Fruit fly (Drosophila melanogaster) whole organism, embryonic: ENCODE data around the gene Mf.

Experiments
- Antp ChIP-seq: fragments of 200-800 bp; sonication (Bioruptor generic); optimal IDR thresholded peaks from 3 replicates; lab custom pipeline; 2016; ENCODE audit warnings: missing biosample characterization, missing genetic modification characterization
- Asciz ChIP-seq: fragments of 200-800 bp; sonication (Bioruptor generic); optimal IDR thresholded peaks from 2 replicates; lab custom pipeline; 2017; ENCODE audit warnings: missing biosample characterization, mild to moderate bottlenecking, missing genetic modification characterization, missing genetic modification reagents
- Bteb2 ChIP-seq: fragments of 200-800 bp; sonication (Bioruptor generic); optimal IDR thresholded peaks from 2 replicates; lab custom pipeline; 2016; ENCODE audit warnings: missing biosample characterization, missing genetic modification characterization
- CG10267 ChIP-seq: fragments of 200-800 bp; sonication (Bioruptor generic); optimal IDR thresholded peaks from 2 replicates; lab custom pipeline; 2018; ENCODE audit warnings: missing biosample characterization, mild to moderate bottlenecking, missing genetic modification characterization, moderate library complexity
- CG11504 ChIP-seq: fragments of 200-800 bp; sonication (Bioruptor generic); optimal IDR thresholded peaks from 3 replicates; lab custom pipeline; 2019; ENCODE audit warnings: missing biosample characterization, mild to moderate bottlenecking, missing genetic modification characterization, moderate library complexity
- CG12104 ChIP-seq: fragments of 200-800 bp; sonication (Bioruptor generic); optimal IDR thresholded peaks from 3 replicates; lab custom pipeline; 2016; ENCODE audit warnings: missing biosample characterization, missing genetic modification characterization
- CG13624 ChIP-seq: fragments of 200-800 bp; sonication (Bioruptor generic); optimal IDR thresholded peaks from 2 replicates; lab custom pipeline; 2016; ENCODE audit warnings: missing biosample characterization, missing genetic modification characterization
- CG15011 ChIP-seq: fragments of 200-800 bp; sonication (Bioruptor generic); optimal IDR thresholded peaks from 3 replicates; lab custom pipeline; 2018; ENCODE audit warnings: missing biosample characterization, mild to moderate bottlenecking, missing genetic modification characterization
- CG17829 ChIP-seq: fragments of 200-800 bp; optimal IDR thresholded peaks from 2 replicates; lab custom pipeline; 2019; ENCODE audit warnings: missing biosample characterization, mild to moderate bottlenecking, missing genetic modification characterization, moderate library complexity
- CG2116 ChIP-seq: fragments of 200-800 bp; sonication (Bioruptor generic); optimal IDR thresholded peaks from 3 replicates; lab custom pipeline; 2018; ENCODE audit warnings: missing biosample characterization, mild to moderate bottlenecking, missing genetic modification characterization
- CG30403 ChIP-seq: fragments of 200-800 bp; sonication (Bioruptor generic); optimal IDR thresholded peaks from 3 replicates; lab custom pipeline; 2016; ENCODE audit warnings: missing biosample characterization, missing genetic modification characterization
- CG34224 ChIP-seq: fragments of 200-800 bp; sonication (Bioruptor generic); IDR thresholded peaks from 3 replicates; pipeline ENCODE4 v1.3.6; 2022; ENCODE audit warnings: missing biosample characterization, missing genetic modification characterization; ENCODE audit not compliant: partially characterized antibody
- CG34376 ChIP-seq: fragments of 200-800 bp; sonication (Bioruptor generic); optimal IDR thresholded peaks from 2 replicates; lab custom pipeline; 2018; ENCODE audit warnings: missing biosample characterization, mild to moderate bottlenecking, missing genetic modification characterization
- CG42726 ChIP-seq: fragments of 200-800 bp; sonication (Bioruptor generic); IDR thresholded peaks from 2 replicates; pipeline ENCODE4 v1.3.6; 2022; ENCODE audit warnings: missing biosample characterization, missing genetic modification characterization; ENCODE audit not compliant: partially characterized antibody
- CG7357 ChIP-seq: fragments of 200-800 bp; sonication (Bioruptor generic); IDR thresholded peaks from 3 replicates; pipeline ENCODE4 v1.3.6; 2022; ENCODE audit warnings: missing biosample characterization, missing genetic modification characterization
- CG7963 ChIP-seq: fragments of 200-800 bp; sonication (Bioruptor generic); IDR thresholded peaks from 3 replicates; pipeline ENCODE4 v1.3.6; 2022; ENCODE audit warnings: missing biosample characterization, missing genetic modification characterization; ENCODE audit not compliant: partially characterized antibody
- CG8388 ChIP-seq: fragments of 200-800 bp; sonication (Bioruptor generic); optimal IDR thresholded peaks from 2 replicates; lab custom pipeline; 2019; ENCODE audit warnings: missing biosample characterization, mild to moderate bottlenecking, missing genetic modification characterization, moderate library complexity
- CG9609 ChIP-seq: fragments of 200-800 bp; sonication (Bioruptor generic); optimal IDR thresholded peaks from 3 replicates; lab custom pipeline; 2016; ENCODE audit warnings: missing biosample characterization, missing genetic modification characterization
- CG9817 ChIP-seq: fragments of 200-800 bp; sonication (Bioruptor generic); optimal IDR thresholded peaks from 2 replicates; lab custom pipeline; 2018; ENCODE audit warnings: missing biosample characterization, mild to moderate bottlenecking, missing genetic modification characterization, moderate library complexity
- CG9876 ChIP-seq: fragments of 200-800 bp; sonication (Bioruptor generic); optimal IDR thresholded peaks from 2 replicates; lab custom pipeline; 2016; ENCODE audit warnings: missing biosample characterization, missing genetic modification characterization
- CG9932 ChIP-seq: fragments of 200-800 bp; sonication (Bioruptor generic); IDR thresholded peaks from 2 replicates; pipeline ENCODE4 v1.3.6; 2022; ENCODE audit warnings: missing biosample characterization, missing genetic modification characterization
- CHES-1-like ChIP-seq: fragments of 200-800 bp; sonication (Bioruptor generic); optimal IDR thresholded peaks from 2 replicates; lab custom pipeline; 2016; ENCODE audit warnings: missing biosample characterization, missing genetic modification characterization
- Deaf1 ChIP-seq: fragments of 200-800 bp; optimal IDR thresholded peaks from 3 replicates; lab custom pipeline; 2019; ENCODE audit warnings: missing biosample characterization, mild to moderate bottlenecking, missing genetic modification characterization, moderate library complexity
- Dfd ChIP-seq, 2 experiments: fragments of >200 bp; optimal IDR thresholded peaks; 2 replicates each; lab custom pipeline; 2017; ENCODE audit warnings: missing biosample characterization in 2 of 2, missing genetic modification characterization in 2 of 2
- Dll ChIP-seq: fragments of 200-800 bp; sonication (Bioruptor generic); IDR thresholded peaks from 4 replicates; pipeline ENCODE4 v1.3.6; 2022; ENCODE audit warnings: missing biosample characterization, missing genetic modification characterization; ENCODE audit not compliant: partially characterized antibody
- HLH4C ChIP-seq: fragments of 200-800 bp; sonication (Bioruptor generic); IDR thresholded peaks from 3 replicates; pipeline ENCODE4 v1.3.6; 2022; ENCODE audit warnings: missing biosample characterization, missing genetic modification characterization; ENCODE audit not compliant: partially characterized antibody
- HLHmδ ChIP-seq: fragments of 200-800 bp; sonication (Bioruptor generic); optimal IDR thresholded peaks from 2 replicates; lab custom pipeline; 2018; ENCODE audit warnings: missing biosample characterization, mild to moderate bottlenecking, missing genetic modification characterization, moderate library complexity
- Mad ChIP-seq: fragments of 200-800 bp; sonication (Bioruptor generic); optimal IDR thresholded peaks from 2 replicates; lab custom pipeline; 2016; ENCODE audit warnings: missing biosample characterization, missing genetic modification characterization
- Pdp1 ChIP-seq, 2 experiments: fragments of 200-800 bp; sonication (Bioruptor generic); optimal IDR thresholded peaks; 3 replicates each; lab custom pipeline; 2016; ENCODE audit warnings: missing biosample characterization in 2 of 2, missing genetic modification characterization in 2 of 2, mild to moderate bottlenecking in 1 of 2, moderate library complexity in 1 of 2
- Ptx1 ChIP-seq: fragments of 200-800 bp; sonication (Bioruptor generic); IDR thresholded peaks from 2 replicates; pipeline ENCODE4 v1.3.6; 2022; ENCODE audit warnings: missing biosample characterization, missing genetic modification characterization
- Rfx ChIP-seq: fragments of 200-800 bp; sonication (Bioruptor generic); IDR thresholded peaks from 2 replicates; pipeline ENCODE4 v1.3.6; 2022; ENCODE audit warnings: missing biosample characterization, missing genetic modification characterization
- Sin3A ChIP-seq: fragments of >200 bp; optimal IDR thresholded peaks from 2 replicates; lab custom pipeline; 2018
- Sry-β ChIP-seq: fragments of 200-800 bp; sonication (Bioruptor generic); optimal IDR thresholded peaks from 2 replicates; lab custom pipeline; 2018; ENCODE audit warnings: missing biosample characterization, mild to moderate bottlenecking, missing genetic modification characterization, moderate library complexity
- TFAM ChIP-seq: fragments of 200-800 bp; sonication (Bioruptor generic); optimal IDR thresholded peaks from 2 replicates; lab custom pipeline; 2017; ENCODE audit warnings: missing biosample characterization, missing genetic modification characterization, inconsistent platforms
- Xrp1 ChIP-seq: fragments of 200-800 bp; sonication (Bioruptor generic); IDR thresholded peaks from 2 replicates; pipeline ENCODE4 v1.3.6; 2022; ENCODE audit warnings: missing biosample characterization, missing genetic modification characterization
- bbx ChIP-seq: fragments of 200-800 bp; sonication (Bioruptor generic); IDR thresholded peaks from 2 replicates; pipeline ENCODE4 v1.3.6; 2022; ENCODE audit warnings: missing biosample characterization, missing genetic modification characterization; ENCODE audit not compliant: partially characterized antibody
- bigmax ChIP-seq: fragments of 200-800 bp; sonication (Bioruptor generic); optimal IDR thresholded peaks from 2 replicates; lab custom pipeline; 2018; ENCODE audit warnings: missing biosample characterization, mild to moderate bottlenecking, missing genetic modification characterization
- crol ChIP-seq: fragments of 200-800 bp; sonication (Bioruptor generic); IDR thresholded peaks from 2 replicates; pipeline ENCODE4 v1.3.6; 2022; ENCODE audit warnings: missing biosample characterization, missing genetic modification characterization
- da ChIP-seq: fragments of 200-800 bp; sonication (Bioruptor generic); optimal IDR thresholded peaks from 2 replicates; lab custom pipeline; 2016; ENCODE audit warnings: missing biosample characterization, missing genetic modification characterization
- dm ChIP-seq: fragments of 200-800 bp; sonication (Bioruptor generic); optimal IDR thresholded peaks from 3 replicates; lab custom pipeline; 2016; ENCODE audit warnings: missing biosample characterization, missing genetic modification characterization
- hbn ChIP-seq: fragments of 200-800 bp; sonication (Bioruptor generic); IDR thresholded peaks from 2 replicates; pipeline ENCODE4 v1.3.6; 2022; ENCODE audit warnings: missing biosample characterization, missing genetic modification characterization; ENCODE audit not compliant: partially characterized antibody
- lbe ChIP-seq: fragments of 200-800 bp; sonication (Bioruptor generic); optimal IDR thresholded peaks from 2 replicates; lab custom pipeline; 2016; ENCODE audit warnings: missing biosample characterization, mild to moderate bottlenecking, missing genetic modification characterization
- mld ChIP-seq: fragments of 200-800 bp; sonication (Bioruptor generic); IDR thresholded peaks from 3 replicates; pipeline ENCODE4 v1.3.6; 2022; ENCODE audit warnings: missing biosample characterization, missing genetic modification characterization; ENCODE audit not compliant: partially characterized antibody
- p53 ChIP-seq: fragments of 200-800 bp; sonication (Bioruptor generic); optimal IDR thresholded peaks from 2 replicates; lab custom pipeline; 2016; ENCODE audit warnings: missing biosample characterization, missing genetic modification characterization
- pho ChIP-seq: fragments of 200-800 bp; sonication (Bioruptor generic); optimal IDR thresholded peaks from 2 replicates; lab custom pipeline; 2016; ENCODE audit warnings: missing biosample characterization, missing genetic modification characterization
- stwl ChIP-seq: fragments of 200-800 bp; sonication (Bioruptor generic); optimal IDR thresholded peaks from 3 replicates; lab custom pipeline; 2018; ENCODE audit warnings: missing biosample characterization, mild to moderate bottlenecking, missing genetic modification characterization, moderate library complexity
- tna ChIP-seq: fragments of 200-800 bp; sonication (Bioruptor generic); IDR thresholded peaks from 2 replicates; pipeline ENCODE4 v1.3.6; 2022; ENCODE audit warnings: missing biosample characterization, missing genetic modification characterization; ENCODE audit not compliant: partially characterized antibody
- trh ChIP-seq: fragments of 200-800 bp; sonication (Bioruptor generic); optimal IDR thresholded peaks from 2 replicates; lab custom pipeline; 2016; ENCODE audit warnings: missing biosample characterization, missing genetic modification characterization
- tx ChIP-seq: fragments of 200-800 bp; sonication (Bioruptor generic); optimal IDR thresholded peaks from 2 replicates; lab custom pipeline; 2016; ENCODE audit warnings: missing biosample characterization, missing genetic modification characterization
- zen ChIP-seq: fragments of 200-800 bp; sonication (Bioruptor generic); optimal IDR thresholded peaks from 3 replicates; lab custom pipeline; 2018; ENCODE audit warnings: missing biosample characterization, mild to moderate bottlenecking, missing genetic modification characterization, moderate library complexity

The Mf gene

dm6 chr3R:15225279-15225730, 44.0 kb upstream of the Mf start, which contains the start of the genes CG31344 and Caf1-55 (continued):
- TF ChIP-seq CG15011 (GFP tag; lab: Kevin White, UChicago) (no peak), CG34376 (GFP tag; lab: Kevin White, UChicago) (no peak), bigmax (GFP tag; lab: Kevin White, UChicago) (no peak), Pdp1 (GFP tag; optimal IDR thresholded peaks at IDR 0.05; lab: Kevin White, UChicago) (peak in 1 of 2 experiments; percentile 60), Dfd (GFP tag; optimal IDR thresholded peaks at IDR 0.05; lab: Kevin White, UChicago) (no peak), CG10267 (tag; lab: Kevin White, UChicago) (peak; percentile 37), HLH4C (GFP tag; lab: Robert Waterston, UW) (peak; percentile 89), bbx (GFP tag; lab: Robert Waterston, UW) (peak; percentile 84), p53 (GFP tag; lab: Kevin White, UChicago) (no peak), mld (no peak), Deaf1 (tag; lab: Kevin White, UChicago) (no peak), tna (GFP tag; lab: Robert Waterston, UW) (peak; percentile 44; the same call in 1 of the 2 replicates), CG7963 (GFP tag; lab: Robert Waterston, UW) (peak; percentile 79; the same call in 2 of the 3 replicates), stwl (tag; lab: Kevin White, UChicago) (peak; percentile 69), trh (GFP tag; lab: Kevin White, UChicago) (no peak), Mad (GFP tag; lab: Kevin White, UChicago) (no peak), CG17829 (tag; lab: Kevin White, UChicago) (peak; percentile 34), CG9609 (GFP tag; lab: Kevin White, UChicago) (no peak), crol (no peak), CG9876 (GFP tag; lab: Kevin White, UChicago) (no peak), CG9817 (tag; lab: Kevin White, UChicago) (no peak), CG42726 (GFP tag; lab: Robert Waterston, UW) (peak; percentile 39; the same call in 1 of the 2 replicates), zen (no peak), Sry-β (GFP tag; lab: Kevin White, UChicago) (no peak), pho (peak; percentile 51), Asciz (no peak), CG11504 (tag; lab: Kevin White, UChicago) (no peak), lbe (GFP tag; lab: Kevin White, UChicago) (peak; percentile 55), HLHmδ (GFP tag; lab: Kevin White, UChicago) (no peak), Sin3A (peak; percentile 70), Ptx1 (no peak), CG30403 (GFP tag; lab: Kevin White, UChicago) (peak; percentile 18), TFAM (no peak), tx (peak; percentile 24), da (GFP tag; lab: Kevin White, UChicago) (no peak), Bteb2 (peak; percentile 8), CG34224 (peak; percentile 78), CG2116 (GFP tag; lab: Kevin White, UChicago) (peak; percentile 85), CG8388 (GFP tag; lab: Kevin White, UChicago) (no peak), CG7357 (no peak), CG13624 (GFP tag; lab: Kevin White, UChicago) (peak; percentile 12), hbn (GFP tag; lab: Robert Waterston, UW) (peak; percentile 79), CG12104 (GFP tag; lab: Kevin White, UChicago) (no peak), dm (GFP tag; lab: Kevin White, UChicago) (peak; percentile 60), Antp (GFP tag; lab: Kevin White, UChicago) (no peak), Dll (peak; percentile 86), Xrp1 (GFP tag; lab: Robert Waterston, UW) (no peak), Rfx (GFP tag; lab: Robert Waterston, UW) (0 out of 2 replicates have a peak, but pooled peaks have one; percentile 18), CG9932 (peak; percentile 34; the same call in 1 of the 2 replicates), CHES-1-like (peak; percentile 71)
